Worm (Caenorhabditis elegans) whole organism, young adult: Measurements from ENCODE around the gene fbn-1.

ENCODE experiments used
- B0019.2 ChIP-seq: fragments of 200-800 bp; sonication (Bioruptor generic); conservative IDR thresholded peaks from 2 replicates; pipeline ENCODE4 v1.3.6; 2022; ENCODE audit warnings: missing genetic modification reagents, missing genetic modification characterization, missing compliant biosample characterization
- B0035.1 ChIP-seq: sonication (generic microtip); optimal IDR thresholded peaks from 2 replicates; lab custom pipeline; 2016; ENCODE audit warnings: missing genetic modification characterization, mild to moderate bottlenecking, missing compliant biosample characterization, missing genotype, missing genetic modification reagents
- B0261.1 ChIP-seq: sonication (generic microtip); optimal IDR thresholded peaks from 2 replicates; lab custom pipeline; 2016; ENCODE audit warnings: mild to moderate bottlenecking, missing genetic modification characterization, moderate library complexity, missing compliant biosample characterization
- D2030.7 ChIP-seq: fragments of 200-800 bp; sonication (Bioruptor generic); IDR thresholded peaks from 2 replicates; pipeline ENCODE4 v1.3.6; 2022; ENCODE audit warnings: missing genetic modification reagents, missing genetic modification characterization, missing compliant biosample characterization
- F10E7.11 ChIP-seq: sonication (generic microtip); optimal IDR thresholded peaks from 2 replicates; lab custom pipeline; 2017; ENCODE audit warnings: mild to moderate bottlenecking, missing genetic modification characterization, moderate library complexity, missing compliant biosample characterization
- F33H1.4 ChIP-seq: fragments of 200-800 bp; sonication (Bioruptor generic); IDR thresholded peaks from 2 replicates; pipeline ENCODE4 v1.3.6; 2022; ENCODE audit warnings: missing genetic modification reagents, missing genetic modification characterization, missing compliant biosample characterization
- K11D2.4 ChIP-seq: fragments of 200-800 bp; sonication (Bioruptor generic); IDR thresholded peaks from 2 replicates; pipeline ENCODE4 v1.3.6; 2022; ENCODE audit warnings: missing genetic modification reagents, missing genetic modification characterization, missing compliant biosample characterization
- K12H6.12 ChIP-seq: fragments of 200-800 bp; sonication (Bioruptor generic); optimal IDR thresholded peaks from 2 replicates; lab custom pipeline; 2018; ENCODE audit warnings: mild to moderate bottlenecking, missing genetic modification characterization, missing compliant biosample characterization
- Y53G8AR.9 ChIP-seq: fragments of 200-800 bp; sonication (Bioruptor generic); conservative IDR thresholded peaks from 2 replicates; pipeline ENCODE4 v1.3.6; 2022; ENCODE audit warnings: missing genetic modification reagents, missing genetic modification characterization, missing compliant biosample characterization
- Y56A3A.18 ChIP-seq: fragments of 200-800 bp; sonication (Bioruptor generic); IDR thresholded peaks from 2 replicates; pipeline ENCODE4 v1.3.6; 2022; ENCODE audit warnings: missing genetic modification reagents, missing genetic modification characterization, missing compliant biosample characterization
- Y67H2A.10 ChIP-seq: fragments of 200-800 bp; sonication (Bioruptor generic); conservative IDR thresholded peaks from 2 replicates; pipeline ENCODE4 v1.3.6; 2022; ENCODE audit warnings: missing genetic modification reagents, missing genetic modification characterization, missing compliant biosample characterization
- Y79H2A.3 ChIP-seq: fragments of 200-800 bp; sonication (Bioruptor generic); conservative IDR thresholded peaks from 2 replicates; pipeline ENCODE4 v1.3.6; 2022; ENCODE audit warnings: missing genetic modification reagents, missing genetic modification characterization, missing compliant biosample characterization
- Y95B8A.8 ChIP-seq: fragments of 200-800 bp; sonication (Bioruptor generic); IDR thresholded peaks from 2 replicates; pipeline ENCODE4 v1.3.6; 2022; ENCODE audit warnings: missing genetic modification reagents, missing genetic modification characterization, missing compliant biosample characterization
- ZK185.1 ChIP-seq: sonication (generic microtip); optimal IDR thresholded peaks from 2 replicates; lab custom pipeline; 2016; ENCODE audit warnings: mild to moderate bottlenecking, missing genetic modification characterization, missing compliant biosample characterization; ENCODE audit not compliant: poor library complexity, severe bottlenecking
- akir-1 ChIP-seq: fragments of 200-800 bp; sonication (Bioruptor generic); optimal IDR thresholded peaks from 2 replicates; lab custom pipeline; 2018; ENCODE audit warnings: mild to moderate bottlenecking, missing genetic modification characterization, moderate library complexity, missing compliant biosample characterization
- athp-1 ChIP-seq: sonication (generic microtip); optimal IDR thresholded peaks from 2 replicates; lab custom pipeline; 2017; ENCODE audit warnings: mild to moderate bottlenecking, missing genetic modification characterization, missing compliant biosample characterization
- attf-3 ChIP-seq: fragments of 200-800 bp; sonication (Bioruptor generic); conservative IDR thresholded peaks from 2 replicates; pipeline ENCODE4 v1.3.6; 2022; ENCODE audit warnings: missing genetic modification reagents, missing genetic modification characterization, missing compliant biosample characterization
- attf-5 ChIP-seq: fragments of 200-800 bp; sonication (Bioruptor generic); optimal IDR thresholded peaks from 2 replicates; lab custom pipeline; 2018; ENCODE audit warnings: mild to moderate bottlenecking, missing genetic modification characterization, missing compliant biosample characterization
- bed-2 ChIP-seq: fragments of 200-800 bp; sonication (Bioruptor generic); IDR thresholded peaks from 2 replicates; pipeline ENCODE4 v1.3.6; 2022; ENCODE audit warnings: missing genetic modification reagents, missing genetic modification characterization, missing compliant biosample characterization
- ceh-40 ChIP-seq: fragments of 200-800 bp; sonication (Bioruptor generic); IDR thresholded peaks from 2 replicates; pipeline ENCODE4 v1.3.6; 2022; ENCODE audit warnings: missing genetic modification characterization, missing compliant biosample characterization
- ceh-58 ChIP-seq: fragments of 200-800 bp; sonication (Bioruptor generic); IDR thresholded peaks from 2 replicates; pipeline ENCODE4 v1.3.6; 2022; ENCODE audit warnings: missing genetic modification characterization, missing compliant biosample characterization
- ceh-79 ChIP-seq: sonication (generic microtip); optimal IDR thresholded peaks from 2 replicates; lab custom pipeline; 2017; ENCODE audit warnings: mild to moderate bottlenecking, missing genetic modification characterization, missing compliant biosample characterization
- chd-7 ChIP-seq: sonication (generic microtip); optimal IDR thresholded peaks from 2 replicates; lab custom pipeline; 2016; ENCODE audit warnings: mild to moderate bottlenecking, missing genetic modification characterization, moderate library complexity, missing compliant biosample characterization
- dpff-1 ChIP-seq: sonication (generic microtip); optimal IDR thresholded peaks from 2 replicates; lab custom pipeline; 2017; ENCODE audit warnings: mild to moderate bottlenecking, missing genetic modification characterization, missing compliant biosample characterization
- egl-44 ChIP-seq: fragments of 200-800 bp; sonication (Bioruptor generic); IDR thresholded peaks from 2 replicates; pipeline ENCODE4 v1.3.6; 2022; ENCODE audit warnings: missing genetic modification reagents, missing genetic modification characterization, missing compliant biosample characterization
- ekl-4 ChIP-seq: fragments of 200-800 bp; sonication (Bioruptor generic); IDR thresholded peaks from 2 replicates; pipeline ENCODE4 v1.3.6; 2022; ENCODE audit warnings: missing genetic modification reagents, missing genetic modification characterization, missing compliant biosample characterization
- fkh-3 ChIP-seq: sonication (generic microtip); optimal IDR thresholded peaks from 2 replicates; lab custom pipeline; 2016; ENCODE audit warnings: mild to moderate bottlenecking, missing genetic modification characterization, missing compliant biosample characterization
- him-1 ChIP-seq: sonication (generic microtip); optimal IDR thresholded peaks from 2 replicates; lab custom pipeline; 2016; ENCODE audit warnings: missing genotype, missing genetic modification reagents, missing genetic modification characterization, missing compliant biosample characterization
- hrde-1 ChIP-seq: sonication (generic microtip); optimal IDR thresholded peaks from 2 replicates; lab custom pipeline; 2016; ENCODE audit warnings: missing genetic modification characterization, mild to moderate bottlenecking, missing compliant biosample characterization, moderate library complexity, missing genotype, missing genetic modification reagents, borderline replicate concordance
- let-526 ChIP-seq: fragments of 200-800 bp; sonication (Bioruptor generic); IDR thresholded peaks from 2 replicates; pipeline ENCODE4 v1.3.6; 2022; ENCODE audit warnings: missing genetic modification reagents, missing genetic modification characterization, missing compliant biosample characterization
- lin-26 ChIP-seq: fragments of 200-800 bp; sonication (Bioruptor generic); IDR thresholded peaks from 2 replicates; pipeline ENCODE4 v1.3.6; 2022; ENCODE audit warnings: missing genetic modification reagents, missing genetic modification characterization, missing compliant biosample characterization
- lin-40 ChIP-seq: sonication (generic microtip); optimal IDR thresholded peaks from 2 replicates; lab custom pipeline; 2016; ENCODE audit warnings: missing genetic modification characterization, mild to moderate bottlenecking, missing compliant biosample characterization, missing genotype, missing genetic modification reagents
- lin-54 ChIP-seq: fragments of 200-800 bp; sonication (Bioruptor generic); optimal IDR thresholded peaks from 2 replicates; lab custom pipeline; 2018; ENCODE audit warnings: mild to moderate bottlenecking, missing genetic modification characterization, missing compliant biosample characterization
- lsl-1 ChIP-seq: fragments of 200-800 bp; sonication (Bioruptor generic); optimal IDR thresholded peaks from 2 replicates; lab custom pipeline; 2018; ENCODE audit warnings: mild to moderate bottlenecking, missing genetic modification characterization, moderate library complexity, missing compliant biosample characterization
- lsy-27 ChIP-seq: sonication (generic microtip); optimal IDR thresholded peaks from 2 replicates; lab custom pipeline; 2017; ENCODE audit warnings: missing genetic modification characterization, mild to moderate bottlenecking, missing compliant biosample characterization, antibody characterized with exemption, missing genotype, borderline replicate concordance; ENCODE audit not compliant: insufficient read depth
- madf-10 ChIP-seq: sonication (generic microtip); optimal IDR thresholded peaks from 2 replicates; lab custom pipeline; 2016; ENCODE audit warnings: mild to moderate bottlenecking, missing genetic modification characterization, missing compliant biosample characterization
- mcd-1 ChIP-seq: fragments of 200-800 bp; sonication (Bioruptor generic); IDR thresholded peaks from 2 replicates; pipeline ENCODE4 v1.3.6; 2022; ENCODE audit warnings: missing genetic modification reagents, missing genetic modification characterization, missing compliant biosample characterization
- mxl-1 ChIP-seq: sonication (generic microtip); optimal IDR thresholded peaks from 2 replicates; lab custom pipeline; 2016; ENCODE audit warnings: missing genetic modification characterization, missing compliant biosample characterization
- nfyb-1 ChIP-seq: fragments of 200-800 bp; sonication (Bioruptor generic); IDR thresholded peaks from 2 replicates; pipeline ENCODE4 v1.3.6; 2022; ENCODE audit warnings: missing genetic modification reagents, missing genetic modification characterization, missing compliant biosample characterization
- nhr-120 ChIP-seq: fragments of 200-800 bp; sonication (Bioruptor generic); IDR thresholded peaks from 2 replicates; pipeline ENCODE4 v1.3.6; 2022; ENCODE audit warnings: missing genetic modification characterization, missing compliant biosample characterization
- nhr-179 ChIP-seq: sonication (generic microtip); optimal IDR thresholded peaks from 2 replicates; lab custom pipeline; 2016; ENCODE audit warnings: mild to moderate bottlenecking, missing genetic modification characterization, missing compliant biosample characterization
- pbrm-1 ChIP-seq: fragments of 200-800 bp; sonication (Bioruptor generic); IDR thresholded peaks from 2 replicates; pipeline ENCODE4 v1.3.6; 2022; ENCODE audit warnings: missing genetic modification reagents, missing genetic modification characterization, missing compliant biosample characterization
- sdz-38 ChIP-seq: sonication (generic microtip); optimal IDR thresholded peaks from 2 replicates; lab custom pipeline; 2016; ENCODE audit warnings: missing genotype, missing genetic modification characterization, missing compliant biosample characterization
- sea-2 ChIP-seq: fragments of 200-800 bp; sonication (Bioruptor generic); IDR thresholded peaks from 2 replicates; pipeline ENCODE4 v1.3.6; 2022; ENCODE audit warnings: missing genetic modification characterization, missing compliant biosample characterization
- somi-1 ChIP-seq: fragments of 200-800 bp; sonication (Bioruptor generic); optimal IDR thresholded peaks from 2 replicates; lab custom pipeline; 2018; ENCODE audit warnings: mild to moderate bottlenecking, missing genetic modification characterization, missing compliant biosample characterization
- unc-130 ChIP-seq: sonication (generic microtip); optimal IDR thresholded peaks from 2 replicates; lab custom pipeline; 2016; ENCODE audit warnings: missing genetic modification reagents, missing genetic modification characterization, missing compliant biosample characterization
- ztf-25 ChIP-seq: fragments of 200-800 bp; sonication (Bioruptor generic); IDR thresholded peaks from 2 replicates; pipeline ENCODE4 v1.3.6; 2022; ENCODE audit warnings: missing genetic modification reagents, missing genetic modification characterization, missing compliant biosample characterization
- ztf-3 ChIP-seq: fragments of 200-800 bp; sonication (Bioruptor generic); optimal IDR thresholded peaks from 2 replicates; lab custom pipeline; 2018; ENCODE audit warnings: mild to moderate bottlenecking, missing genetic modification characterization, missing compliant biosample characterization

fbn-1 gene

ce11 chrIII:7642015-7642414 lies 16.8 kb downstream of the fbn-1 start (continued):
- peak; percentile 20 for TF ChIP-seq lsy-27 (tag; lab: Kevin White, UChicago)
- peak; percentile 47 for TF ChIP-seq attf-5
- TF ChIP-seq ztf-3 (GFP tag; lab: Kevin White, UChicago), result no peak
- TF ChIP-seq mxl-1 (tag; lab: Kevin White, UChicago), result peak; percentile 22
- TF ChIP-seq akir-1 (GFP tag; lab: Kevin White, UChicago), result no peak
- no peak for TF ChIP-seq him-1 (tag; lab: Kevin White, UChicago)
- peak; percentile 29 for TF ChIP-seq lsl-1 (GFP tag; lab: Kevin White, UChicago)
- no peak for TF ChIP-seq ceh-79 (tag; lab: Kevin White, UChicago)
- peak; percentile 63; the same call in 1 of the 2 replicates for TF ChIP-seq nfyb-1 (GFP tag; lab: Robert Waterston, UW)
- TF ChIP-seq dpff-1 (tag; lab: Kevin White, UChicago), result no peak
- TF ChIP-seq nhr-179 (tag; lab: Kevin White, UChicago), result no peak
- TF ChIP-seq lin-54 (GFP tag; lab: Kevin White, UChicago), result peak; percentile 20
- TF ChIP-seq let-526 (GFP tag; lab: Robert Waterston, UW), result 0 out of 2 replicates have a peak, but pooled peaks have one; percentile 33
- TF ChIP-seq lin-40 (tag; lab: Kevin White, UChicago), result peak; percentile 42
- peak; percentile 61 for TF ChIP-seq ZK185.1 (tag; lab: Kevin White, UChicago)
- 0 out of 2 replicates have a peak, but pooled peaks have one; percentile 19 for TF ChIP-seq egl-44 (GFP tag; lab: Robert Waterston, UW)
- no peak for TF ChIP-seq attf-3 (GFP tag; lab: Robert Waterston, UW)
- no peak for TF ChIP-seq sea-2
- TF ChIP-seq F10E7.11 (tag; lab: Kevin White, UChicago), result no peak
- TF ChIP-seq sdz-38 (tag; lab: Kevin White, UChicago), result no peak
- TF ChIP-seq K11D2.4, result no peak; the same call in 1 of the 2 replicates
- no peak for TF ChIP-seq B0035.1
- TF ChIP-seq somi-1 (GFP tag; lab: Kevin White, UChicago), result no peak
- no peak for TF ChIP-seq K12H6.12 (tag; lab: Kevin White, UChicago)
- no peak for TF ChIP-seq mcd-1
- 0 out of 2 replicates have a peak, but pooled peaks have one; percentile 20 for TF ChIP-seq D2030.7 (GFP tag; lab: Robert Waterston, UW)
- 0 out of 2 replicates have a peak, but pooled peaks have one; percentile 60 for TF ChIP-seq ceh-58 (GFP tag; lab: Robert Waterston, UW)
- TF ChIP-seq fkh-3 (tag; lab: Kevin White, UChicago), result no peak
- no peak for TF ChIP-seq bed-2 (GFP tag; lab: Robert Waterston, UW)
- TF ChIP-seq B0261.1 (tag; lab: Kevin White, UChicago), result peak; percentile 72
- 0 out of 2 replicates have a peak, but pooled peaks have one; percentile 34 for TF ChIP-seq ztf-25 (GFP tag; lab: Robert Waterston, UW)
- peak; percentile 80; the same call in 1 of the 2 replicates for TF ChIP-seq Y56A3A.18
- TF ChIP-seq hrde-1 (tag; lab: Kevin White, UChicago), result peak; percentile 5
- TF ChIP-seq madf-10 (tag; lab: Kevin White, UChicago), result peak; percentile 5
- 0 out of 2 replicates have a peak, but pooled peaks have one; percentile 61 for TF ChIP-seq Y95B8A.8 (GFP tag; lab: Robert Waterston, UW)
- TF ChIP-seq pbrm-1, result no peak
- no peak for TF ChIP-seq B0019.2 (GFP tag; lab: Robert Waterston, UW)
- no peak for TF ChIP-seq Y67H2A.10 (GFP tag; lab: Robert Waterston, UW)
- peak; percentile 77; the same call in 1 of the 2 replicates for TF ChIP-seq lin-26 (GFP tag; lab: Robert Waterston, UW)
- TF ChIP-seq ceh-40 (GFP tag; lab: Robert Waterston, UW), result 0 out of 2 replicates have a peak, but pooled peaks have one; percentile 44
- TF ChIP-seq Y79H2A.3 (GFP tag; lab: Robert Waterston, UW), result no peak
- peak; percentile 15 for TF ChIP-seq athp-1 (tag; lab: Kevin White, UChicago)
- TF ChIP-seq F33H1.4 (GFP tag; lab: Robert Waterston, UW), result peak; percentile 16; the same call in 1 of the 2 replicates
- peak; percentile 3 for TF ChIP-seq chd-7 (tag; lab: Kevin White, UChicago)
- no peak for TF ChIP-seq nhr-120 (GFP tag; lab: Robert Waterston, UW)
- 0 out of 2 replicates have a peak, but pooled peaks have one; percentile 26 for TF ChIP-seq ekl-4 (GFP tag; lab: Robert Waterston, UW)
- peak; percentile 69; the same call in 1 of the 2 replicates for TF ChIP-seq Y53G8AR.9 (GFP tag; lab: Robert Waterston, UW)
- no peak for TF ChIP-seq unc-130 (GFP tag; lab: Kevin White, UChicago)
